Fruit fly (Drosophila melanogaster): ENCODE results near the gene D1.
A peak's percentile ranks its signal among the peaks of the same experiment; 100 is the strongest.

DNA sequence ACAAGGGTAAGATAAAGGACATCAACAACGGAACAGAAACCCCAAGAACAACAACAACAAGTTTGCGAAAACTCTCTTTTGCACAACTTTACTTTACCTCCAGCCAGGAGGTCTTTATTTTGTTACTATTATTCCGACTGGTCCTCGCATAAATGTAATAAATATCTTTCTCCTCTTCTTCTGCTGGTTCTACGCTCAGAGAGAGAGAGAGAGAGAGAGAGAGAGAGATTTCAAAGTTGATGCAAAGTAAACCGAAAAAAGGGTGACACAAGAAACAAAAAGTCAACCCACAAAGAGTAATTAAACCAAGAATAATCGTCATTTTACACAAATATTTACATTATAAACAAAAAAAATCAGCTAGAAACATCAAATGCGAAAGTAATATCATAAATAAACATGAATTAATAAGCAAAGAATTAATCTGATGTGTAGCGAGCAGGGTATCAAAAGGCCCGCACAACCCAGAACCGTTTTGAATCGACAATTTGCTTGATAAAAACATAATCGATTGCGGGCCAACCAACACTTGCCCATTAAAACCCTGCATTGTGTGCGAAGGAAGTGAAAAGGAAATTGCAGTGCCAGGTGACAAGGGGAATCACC lies 10.4 kb downstream of the D1 start:
- TF ChIP-seq psq (GFP tag; optimal IDR thresholded peaks at IDR 0.05) (peak; percentile 10), Mio (GFP tag; optimal IDR thresholded peaks at IDR 0.05) (no peak), sage (GFP tag; optimal IDR thresholded peaks at IDR 0.05) (peak; percentile 24), Hr83 (GFP tag; optimal IDR thresholded peaks at IDR 0.05; ENCODE audit: poor library complexity, severe bottlenecking) (no peak), usp (GFP tag; optimal IDR thresholded peaks at IDR 0.05) (no peak), fru (GFP tag; optimal IDR thresholded peaks at IDR 0.05) (peak; percentile 43), Hnf4 (GFP tag; optimal IDR thresholded peaks at IDR 0.05) (no peak), h (GFP tag; optimal IDR thresholded peaks at IDR 0.05) (peak; percentile 45), pan (optimal IDR thresholded peaks at IDR 0.05) (no peak), CrebA (GFP tag; optimal IDR thresholded peaks at IDR 0.05; ENCODE audit: borderline replicate concordance) (no peak), foxo (GFP tag; optimal IDR thresholded peaks at IDR 0.05) (peak in 1 of 2 experiments; percentile 33), lola (GFP tag; optimal IDR thresholded peaks at IDR 0.05) (no peak)
